Fruit fly (Drosophila melanogaster): ENCODE results near the gene Fancd2.

- no peak for TF ChIP-seq ttk (optimal IDR thresholded peaks at IDR 0.05)
- no peak for TF ChIP-seq insv (optimal IDR thresholded peaks at IDR 0.05)
- TF ChIP-seq Myc (optimal IDR thresholded peaks at IDR 0.05) = no peak
- no peak for TF ChIP-seq psq (optimal IDR thresholded peaks at IDR 0.05)
These were observed 50.5 kb downstream of the Fancd2 start for dm6 chr3R:20765302-20766155.
